Fruit fly (Drosophila melanogaster) whole organism, embryonic: ENCODE results near the gene Cyp4d1.

Source experiments
- Abd-B ChIP-seq: fragments of 200-800 bp; sonication (Bioruptor generic); optimal IDR thresholded peaks from 2 replicates; lab custom pipeline; 2018; ENCODE audit warnings: missing biosample characterization, mild to moderate bottlenecking, missing genetic modification characterization, moderate library complexity
- Ada2b ChIP-seq: fragments of 200-800 bp; sonication (Bioruptor generic); IDR thresholded peaks from 2 replicates; pipeline ENCODE4 v1.3.6; 2022; ENCODE audit warnings: missing biosample characterization, missing genetic modification characterization
- CG10959 ChIP-seq: fragments of 200-800 bp; sonication (Bioruptor generic); IDR thresholded peaks from 2 replicates; pipeline ENCODE4 v1.3.6; 2022; ENCODE audit warnings: missing biosample characterization, missing genetic modification characterization
- CG11456 ChIP-seq: fragments of 200-800 bp; sonication (Bioruptor generic); IDR thresholded peaks from 3 replicates; pipeline ENCODE4 v1.3.6; 2022; ENCODE audit warnings: missing biosample characterization, missing genetic modification characterization
- CG11723 ChIP-seq: fragments of 200-800 bp; sonication (Bioruptor generic); optimal IDR thresholded peaks from 2 replicates; lab custom pipeline; 2017; ENCODE audit warnings: missing biosample characterization, mild to moderate bottlenecking, missing genetic modification characterization
- CG12219 ChIP-seq: fragments of 200-800 bp; sonication (Bioruptor generic); optimal IDR thresholded peaks from 3 replicates; lab custom pipeline; 2018; ENCODE audit warnings: missing biosample characterization, mild to moderate bottlenecking, missing genetic modification characterization
- CG12236 ChIP-seq: fragments of 200-800 bp; sonication (Bioruptor generic); optimal IDR thresholded peaks from 2 replicates; lab custom pipeline; 2016; ENCODE audit warnings: missing biosample characterization, missing genetic modification characterization
- CG12769 ChIP-seq: fragments of 200-800 bp; sonication (Bioruptor generic); optimal IDR thresholded peaks from 2 replicates; lab custom pipeline; 2019; ENCODE audit warnings: missing biosample characterization, mild to moderate bottlenecking, missing genetic modification characterization, moderate library complexity
- CG15601 ChIP-seq: fragments of 200-800 bp; sonication (Bioruptor generic); optimal IDR thresholded peaks from 3 replicates; lab custom pipeline; 2019; ENCODE audit warnings: missing biosample characterization, mild to moderate bottlenecking, missing genetic modification characterization, moderate library complexity
- CG17802 ChIP-seq: fragments of 200-800 bp; sonication (Bioruptor generic); optimal IDR thresholded peaks from 2 replicates; lab custom pipeline; 2018; ENCODE audit warnings: missing biosample characterization, mild to moderate bottlenecking, missing genetic modification characterization, moderate library complexity
- CG18619 ChIP-seq: fragments of 200-800 bp; sonication (Bioruptor generic); optimal IDR thresholded peaks from 3 replicates; lab custom pipeline; 2017; ENCODE audit warnings: missing biosample characterization, mild to moderate bottlenecking, missing genetic modification characterization
- CG2129 ChIP-seq: fragments of 200-800 bp; sonication (Bioruptor generic); IDR thresholded peaks from 2 replicates; pipeline ENCODE4 v1.3.6; 2022; ENCODE audit warnings: missing biosample characterization, missing genetic modification characterization; ENCODE audit not compliant: partially characterized antibody
- CG2202 ChIP-seq: fragments of 200-800 bp; sonication (Bioruptor generic); optimal IDR thresholded peaks from 2 replicates; lab custom pipeline; 2018; ENCODE audit warnings: missing biosample characterization, mild to moderate bottlenecking, missing genetic modification characterization
- CG2889 ChIP-seq: fragments of 200-800 bp; sonication (Bioruptor generic); IDR thresholded peaks from 3 replicates; pipeline ENCODE4 v1.3.6; 2022; ENCODE audit warnings: missing biosample characterization, missing genetic modification characterization
- CG32767 ChIP-seq: fragments of 200-800 bp; sonication (Bioruptor generic); IDR thresholded peaks from 2 replicates; pipeline ENCODE4 v1.3.6; 2022; ENCODE audit warnings: missing biosample characterization, missing genetic modification characterization
- CG4328 ChIP-seq: fragments of 200-800 bp; sonication (Bioruptor generic); optimal IDR thresholded peaks from 3 replicates; lab custom pipeline; 2017; ENCODE audit warnings: missing biosample characterization, missing genetic modification reagents, missing genetic modification characterization
- CG4360 ChIP-seq: fragments of 200-800 bp; sonication (Bioruptor generic); IDR thresholded peaks from 2 replicates; pipeline ENCODE4 v1.3.6; 2022; ENCODE audit warnings: missing biosample characterization, missing genetic modification characterization
- CG4404 ChIP-seq: fragments of 200-800 bp; sonication (Bioruptor generic); IDR thresholded peaks from 2 replicates; pipeline ENCODE4 v1.3.6; 2022; ENCODE audit warnings: missing biosample characterization, missing genetic modification characterization
- CG4854 ChIP-seq: fragments of 200-800 bp; sonication (Bioruptor generic); optimal IDR thresholded peaks from 2 replicates; lab custom pipeline; 2016; ENCODE audit warnings: missing biosample characterization, missing genetic modification characterization, inconsistent platforms
- CG6683 ChIP-seq: fragments of 200-800 bp; sonication (Bioruptor generic); optimal IDR thresholded peaks from 2 replicates; lab custom pipeline; 2017; ENCODE audit warnings: missing biosample characterization, mild to moderate bottlenecking, missing genetic modification characterization, missing genetic modification reagents
- CG6765 ChIP-seq: fragments of 200-800 bp; sonication (Bioruptor generic); optimal IDR thresholded peaks from 3 replicates; lab custom pipeline; 2017; ENCODE audit warnings: missing biosample characterization, mild to moderate bottlenecking, missing genetic modification characterization
- CG8089 ChIP-seq: fragments of 200-800 bp; sonication (Bioruptor generic); optimal IDR thresholded peaks from 3 replicates; lab custom pipeline; 2016; ENCODE audit warnings: missing biosample characterization, missing genetic modification characterization
- CG8359 ChIP-seq: fragments of 200-800 bp; sonication (Bioruptor generic); optimal IDR thresholded peaks from 2 replicates; lab custom pipeline; 2017; ENCODE audit warnings: missing biosample characterization, mild to moderate bottlenecking, missing genetic modification characterization, borderline replicate concordance
- CG9215 ChIP-seq: fragments of 200-800 bp; sonication (Bioruptor generic); IDR thresholded peaks from 2 replicates; pipeline ENCODE4 v1.3.6; 2022; ENCODE audit warnings: missing biosample characterization, missing genetic modification characterization
- Camta ChIP-seq: fragments of 200-800 bp; sonication (Bioruptor generic); optimal IDR thresholded peaks from 2 replicates; lab custom pipeline; 2016; ENCODE audit warnings: missing biosample characterization, missing genetic modification characterization
- Dad ChIP-seq: fragments of 200-800 bp; sonication (Bioruptor generic); optimal IDR thresholded peaks from 3 replicates; lab custom pipeline; 2016; ENCODE audit warnings: missing biosample characterization, missing genetic modification characterization
- Dref ChIP-seq: fragments of 200-800 bp; sonication (Bioruptor generic); IDR thresholded peaks from 2 replicates; pipeline ENCODE4 v1.3.6; 2022; ENCODE audit warnings: missing biosample characterization, missing genetic modification characterization
- E2f2 ChIP-seq: fragments of 200-800 bp; sonication (Bioruptor generic); IDR thresholded peaks from 2 replicates; pipeline ENCODE4 v1.3.6; 2022; ENCODE audit warnings: missing biosample characterization, missing genetic modification characterization
- MBD-R2 ChIP-seq: fragments of 200-800 bp; sonication (Bioruptor generic); IDR thresholded peaks from 2 replicates; pipeline ENCODE4 v1.3.6; 2022; ENCODE audit warnings: missing biosample characterization, missing genetic modification characterization
- Side ChIP-seq: fragments of 200-800 bp; sonication (Bioruptor generic); optimal IDR thresholded peaks from 2 replicates; lab custom pipeline; 2016; ENCODE audit warnings: missing biosample characterization, missing genetic modification characterization
- Ssrp ChIP-seq: fragments of 200-800 bp; sonication (Bioruptor generic); optimal IDR thresholded peaks from 2 replicates; lab custom pipeline; 2018; ENCODE audit warnings: missing biosample characterization, mild to moderate bottlenecking, missing genetic modification characterization, moderate library complexity
- YL-1 ChIP-seq: fragments of 200-800 bp; sonication (Bioruptor generic); optimal IDR thresholded peaks from 3 replicates; lab custom pipeline; 2017; ENCODE audit warnings: missing biosample characterization, mild to moderate bottlenecking, missing genetic modification characterization
- ab ChIP-seq: fragments of 200-800 bp; sonication (Bioruptor generic); optimal IDR thresholded peaks from 2 replicates; lab custom pipeline; 2016; ENCODE audit warnings: missing biosample characterization, missing genetic modification characterization
- cad ChIP-seq: fragments of >200 bp; optimal IDR thresholded peaks from 2 replicates; lab custom pipeline; 2017; ENCODE audit warnings: missing biosample characterization, missing genetic modification characterization
- chn ChIP-seq: fragments of 200-800 bp; sonication (Bioruptor generic); optimal IDR thresholded peaks from 2 replicates; lab custom pipeline; 2016; ENCODE audit warnings: missing biosample characterization, missing genetic modification characterization
- corto ChIP-seq: fragments of 200-800 bp; sonication (Bioruptor generic); optimal IDR thresholded peaks from 2 replicates; lab custom pipeline; 2016; ENCODE audit warnings: missing biosample characterization, mild to moderate bottlenecking, missing genetic modification characterization, moderate library complexity
- dmrt11E ChIP-seq: fragments of 200-800 bp; sonication (Bioruptor generic); optimal IDR thresholded peaks from 3 replicates; lab custom pipeline; 2018; ENCODE audit warnings: missing biosample characterization, mild to moderate bottlenecking, missing genetic modification characterization, moderate library complexity
- fd96Cb ChIP-seq: fragments of 200-800 bp; sonication (Bioruptor generic); optimal IDR thresholded peaks from 2 replicates; lab custom pipeline; 2018; ENCODE audit warnings: missing biosample characterization, mild to moderate bottlenecking, missing genetic modification characterization, moderate library complexity
- grn ChIP-seq: fragments of 200-800 bp; sonication (Bioruptor generic); optimal IDR thresholded peaks from 3 replicates; lab custom pipeline; 2017; ENCODE audit warnings: missing biosample characterization, missing genetic modification characterization
- gro ChIP-seq: fragments of 200-800 bp; sonication (Bioruptor generic); optimal IDR thresholded peaks from 2 replicates; lab custom pipeline; 2016; ENCODE audit warnings: missing biosample characterization, missing genetic modification characterization
- ken ChIP-seq: fragments of 200-800 bp; sonication (Bioruptor generic); IDR thresholded peaks from 3 replicates; pipeline ENCODE4 v1.3.6; 2022; ENCODE audit warnings: missing biosample characterization, missing genetic modification characterization
- prd ChIP-seq, 3 experiments: fragments of >200 bp in 2 of 3; fragments of 200-800 bp in 1 of 3; sonication (Bioruptor generic) in 1 of 3; optimal IDR thresholded peaks in 2 of 3; IDR thresholded peaks in 1 of 3; 2 replicates in 2 of 3; 3 replicates in 1 of 3; pipeline versions ENCODE4 v1.3.6 to Lab custom; 2017 to 2022; ENCODE audit warnings: missing biosample characterization in 1 of 3, missing genetic modification characterization in 1 of 3
- pzg ChIP-seq: fragments of 200-800 bp; sonication (Bioruptor generic); optimal IDR thresholded peaks from 3 replicates; lab custom pipeline; 2018; ENCODE audit warnings: missing biosample characterization, mild to moderate bottlenecking, missing genetic modification characterization, moderate library complexity
- ranshi ChIP-seq: fragments of 200-800 bp; sonication (Bioruptor generic); IDR thresholded peaks from 2 replicates; pipeline ENCODE4 v1.3.6; 2022; ENCODE audit warnings: missing biosample characterization, missing genetic modification characterization
- sob ChIP-seq: fragments of 200-800 bp; sonication (Bioruptor generic); IDR thresholded peaks from 2 replicates; pipeline ENCODE4 v1.3.6; 2022; ENCODE audit warnings: missing biosample characterization, missing genetic modification characterization
- sug ChIP-seq: fragments of 200-800 bp; optimal IDR thresholded peaks from 2 replicates; lab custom pipeline; 2019; ENCODE audit warnings: missing biosample characterization, mild to moderate bottlenecking, missing genetic modification characterization, moderate library complexity
- tin ChIP-seq: fragments of 200-800 bp; sonication (Bioruptor generic); optimal IDR thresholded peaks from 3 replicates; lab custom pipeline; 2016; ENCODE audit warnings: missing biosample characterization, missing genetic modification characterization
- ttk ChIP-seq: fragments of 200-800 bp; sonication (Bioruptor generic); IDR thresholded peaks from 2 replicates; pipeline ENCODE4 v2.1.2; 2022; ENCODE audit warnings: missing biosample characterization, missing genetic modification characterization
- vnd ChIP-seq: fragments of 200-800 bp; sonication (Bioruptor generic); IDR thresholded peaks from 3 replicates; pipeline ENCODE4 v1.3.6; 2022; ENCODE audit warnings: missing biosample characterization, missing genetic modification characterization; ENCODE audit not compliant: partially characterized antibody
- wor ChIP-seq: fragments of 200-800 bp; sonication (Bioruptor generic); IDR thresholded peaks from 2 replicates; pipeline ENCODE4 v1.3.6; 2022; ENCODE audit warnings: missing biosample characterization, missing genetic modification characterization
- zen2 ChIP-seq: fragments of 200-800 bp; sonication (Bioruptor generic); IDR thresholded peaks from 3 replicates; pipeline ENCODE4 v1.3.6; 2022; ENCODE audit warnings: missing biosample characterization, missing genetic modification characterization; ENCODE audit not compliant: partially characterized antibody

Cyp4d1 gene

DNA sequence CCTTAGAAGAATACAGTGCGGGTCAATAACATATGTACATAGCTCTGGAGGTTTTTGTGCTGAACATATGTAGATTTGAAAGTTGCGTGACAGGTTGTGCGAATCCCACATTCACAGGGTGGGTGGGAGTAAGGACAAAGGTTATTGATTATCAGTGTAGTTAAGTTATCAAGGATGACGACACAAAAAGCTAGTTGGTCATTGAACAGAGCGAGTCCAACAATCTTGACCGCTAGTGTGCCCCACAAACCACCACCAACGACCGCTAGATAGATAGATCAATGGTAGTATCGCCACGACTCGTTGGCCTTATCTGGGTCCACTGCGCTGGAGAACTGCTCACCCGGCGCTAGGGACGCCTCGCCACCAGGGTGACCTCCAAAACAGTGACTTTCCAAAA lies 15.4 kb downstream of the Cyp4d1 start (continued):
- no peak for TF ChIP-seq zen2 (GFP tag; lab: Robert Waterston, UW)
- TF ChIP-seq CG2889 (GFP tag; lab: Robert Waterston, UW): no peak
- TF ChIP-seq CG9215 (GFP tag; lab: Robert Waterston, UW): no peak
- no peak for TF ChIP-seq CG17802
- no peak for TF ChIP-seq CG10959 (GFP tag; lab: Robert Waterston, UW)
- no peak for TF ChIP-seq CG2202
- TF ChIP-seq Dad (GFP tag; lab: Kevin White, UChicago): no peak
- TF ChIP-seq sug (tag; lab: Kevin White, UChicago): peak; percentile 44
- TF ChIP-seq sob (GFP tag; lab: Robert Waterston, UW): no peak
- TF ChIP-seq CG4360: no peak
- TF ChIP-seq Abd-B (GFP tag; lab: Kevin White, UChicago): no peak
- TF ChIP-seq YL-1 (GFP tag; lab: Kevin White, UChicago): no peak
- no peak for TF ChIP-seq wor (GFP tag; lab: Robert Waterston, UW)
- TF ChIP-seq cad: no peak
- TF ChIP-seq CG8089 (GFP tag; lab: Kevin White, UChicago): no peak
- TF ChIP-seq pzg (GFP tag; lab: Kevin White, UChicago): no peak
- 0 out of 2 replicates have a peak, but pooled peaks have one; percentile 6 for TF ChIP-seq CG4404 (GFP tag; lab: Robert Waterston, UW)
- no peak for TF ChIP-seq fd96Cb (tag; lab: Kevin White, UChicago)
- no peak for TF ChIP-seq CG11723 (GFP tag; lab: Kevin White, UChicago)
- TF ChIP-seq MBD-R2: no peak
- no peak for TF ChIP-seq grn (GFP tag; lab: Kevin White, UChicago)
- no peak for TF ChIP-seq ttk (GFP tag; lab: Robert Waterston, UW)
- no peak for TF ChIP-seq Camta (GFP tag; lab: Kevin White, UChicago)
- TF ChIP-seq CG2129: no peak
- no peak for TF ChIP-seq Side (GFP tag; lab: Kevin White, UChicago)
- no peak for TF ChIP-seq ken (GFP tag; lab: Robert Waterston, UW)
- TF ChIP-seq CG15601: no peak
- TF ChIP-seq CG8359 (GFP tag; lab: Kevin White, UChicago): no peak
- peak; percentile 7 for TF ChIP-seq CG12219 (GFP tag; lab: Kevin White, UChicago)
- TF ChIP-seq E2f2 (GFP tag; lab: Robert Waterston, UW): no peak
- TF ChIP-seq chn: no peak
- no peak for TF ChIP-seq CG18619 (GFP tag; lab: Kevin White, UChicago)
- TF ChIP-seq CG6765: no peak
- no peak for TF ChIP-seq corto (GFP tag; lab: Kevin White, UChicago)
- no peak for TF ChIP-seq vnd (GFP tag; lab: Robert Waterston, UW)
- TF ChIP-seq CG12236 (GFP tag; lab: Kevin White, UChicago): no peak
- TF ChIP-seq Ssrp (tag; lab: Kevin White, UChicago): no peak
- TF ChIP-seq CG32767 (GFP tag; lab: Robert Waterston, UW): no peak
- no peak for TF ChIP-seq Dref (GFP tag; lab: Robert Waterston, UW)
- no peak for TF ChIP-seq gro
- no peak for TF ChIP-seq tin (GFP tag; lab: Kevin White, UChicago)
- TF ChIP-seq Ada2b (GFP tag; lab: Robert Waterston, UW): no peak
- no peak for TF ChIP-seq dmrt11E (tag; lab: Kevin White, UChicago)
- no peak for TF ChIP-seq CG4854 (GFP tag; lab: Kevin White, UChicago)
- TF ChIP-seq CG12769 (tag; lab: Kevin White, UChicago): peak; percentile 5
- TF ChIP-seq CG6683 (GFP tag; lab: Kevin White, UChicago): no peak
- no peak for TF ChIP-seq prd (optimal IDR thresholded peaks at IDR 0.05; lab: Kevin White, UChicago)
- TF ChIP-seq prd (GFP tag; IDR thresholded peaks at IDR 0.05; lab: Robert Waterston, UW): no peak; the same call in 2 of the 3 replicates
- no peak for TF ChIP-seq CG11456
- TF ChIP-seq ab (GFP tag; lab: Kevin White, UChicago): no peak
- TF ChIP-seq CG4328 (GFP tag; lab: Kevin White, UChicago): no peak
- peak; percentile 22; the same call in 1 of the 2 replicates for TF ChIP-seq ranshi (GFP tag; lab: Robert Waterston, UW)
